Worm (Caenorhabditis elegans) whole organism, mixed stage, embryonic: ENCODE data around the gene ctsa-3.1.
A peak's percentile ranks its signal among the peaks of the same experiment; 100 is the strongest.

Source experiments
- M03D4.4 ChIP-seq: sonication (generic microtip); optimal IDR thresholded peaks from 2 replicates; lab custom pipeline; 2017; ENCODE audit warnings: mild to moderate bottlenecking, missing genetic modification characterization, missing compliant biosample characterization
- bed-3 ChIP-seq: fragments of 200-800 bp; sonication (Bioruptor generic); optimal IDR thresholded peaks from 3 replicates; lab custom pipeline; 2018; ENCODE audit warnings: mild to moderate bottlenecking, missing genetic modification characterization, moderate library complexity, missing compliant biosample characterization
- blmp-1 ChIP-seq: fragments of 150-350 bp; optimal IDR thresholded peaks from 2 replicates; lab custom pipeline; 2014; ENCODE audit warnings: missing biosample characterization, missing genetic modification characterization
- ceh-39 ChIP-seq: fragments of 150-350 bp; optimal IDR thresholded peaks from 2 replicates; lab custom pipeline; 2014; ENCODE audit warnings: missing biosample characterization, missing genetic modification characterization
- ceh-43 ChIP-seq: fragments of 200-800 bp; sonication (Bioruptor generic); optimal IDR thresholded peaks from 2 replicates; lab custom pipeline; 2018; ENCODE audit warnings: mild to moderate bottlenecking, missing genetic modification characterization, moderate library complexity, missing compliant biosample characterization
- ceh-83 ChIP-seq: fragments of 200-800 bp; sonication (Bioruptor generic); optimal IDR thresholded peaks from 2 replicates; lab custom pipeline; 2018; ENCODE audit warnings: mild to moderate bottlenecking, missing genetic modification characterization, missing compliant biosample characterization
- ces-1 ChIP-seq: fragments of 150-350 bp; optimal IDR thresholded peaks from 2 replicates; lab custom pipeline; 2014; ENCODE audit warnings: missing biosample characterization, missing genetic modification reagents, missing genetic modification characterization
- cnd-1 ChIP-seq: fragments of 200-800 bp; sonication (Bioruptor generic); optimal IDR thresholded peaks from 2 replicates; lab custom pipeline; 2018; ENCODE audit warnings: mild to moderate bottlenecking, missing genetic modification characterization, missing compliant biosample characterization
- drap-1 ChIP-seq: fragments of 200-800 bp; sonication (Bioruptor generic); optimal IDR thresholded peaks from 3 replicates; lab custom pipeline; 2018; ENCODE audit warnings: mild to moderate bottlenecking, missing genetic modification characterization, missing compliant biosample characterization
- elt-1 ChIP-seq: sonication (generic microtip); optimal IDR thresholded peaks from 2 replicates; lab custom pipeline; 2017; ENCODE audit warnings: missing genetic modification characterization, mild to moderate bottlenecking, missing compliant biosample characterization, antibody characterized with exemption, moderate library complexity, borderline replicate concordance; ENCODE audit not compliant: insufficient read depth
- elt-3 ChIP-seq: fragments of 150-350 bp; optimal IDR thresholded peaks from 2 replicates; lab custom pipeline; 2014; ENCODE audit warnings: missing biosample characterization, missing genetic modification characterization
- flh-1 ChIP-seq: fragments of 200-800 bp; sonication (Bioruptor generic); optimal IDR thresholded peaks from 2 replicates; lab custom pipeline; 2018; ENCODE audit warnings: mild to moderate bottlenecking, missing genetic modification characterization, moderate library complexity, missing compliant biosample characterization
- ham-2 ChIP-seq: fragments of 200-800 bp; sonication (Bioruptor generic); optimal IDR thresholded peaks from 2 replicates; lab custom pipeline; 2018; ENCODE audit warnings: mild to moderate bottlenecking, missing genetic modification characterization, missing compliant biosample characterization
- hlh-1 ChIP-seq: fragments of 150-350 bp; optimal IDR thresholded peaks from 2 replicates; lab custom pipeline; 2014; ENCODE audit warnings: missing biosample characterization, missing genetic modification reagents, missing genetic modification characterization
- lin-13 ChIP-seq: fragments of 150-350 bp; optimal IDR thresholded peaks from 2 replicates; lab custom pipeline; 2014; ENCODE audit warnings: missing biosample characterization, missing genetic modification characterization
- lin-32 ChIP-seq: fragments of 200-800 bp; sonication (Bioruptor generic); optimal IDR thresholded peaks from 2 replicates; lab custom pipeline; 2018; ENCODE audit warnings: mild to moderate bottlenecking, missing genetic modification characterization, missing compliant biosample characterization
- lsy-2 ChIP-seq: fragments of 150-350 bp; optimal IDR thresholded peaks from 2 replicates; lab custom pipeline; 2014; ENCODE audit warnings: missing biosample characterization, missing genetic modification characterization
- mab-5 ChIP-seq: fragments of 150-350 bp; optimal IDR thresholded peaks from 2 replicates; lab custom pipeline; 2014; ENCODE audit warnings: missing biosample characterization, missing genetic modification characterization
- mep-1 ChIP-seq: fragments of 150-350 bp; optimal IDR thresholded peaks from 2 replicates; lab custom pipeline; 2017; ENCODE audit warnings: missing biosample characterization, missing genetic modification reagents, missing genetic modification characterization, inconsistent platforms
- mls-2 ChIP-seq: sonication (generic microtip); optimal IDR thresholded peaks from 2 replicates; lab custom pipeline; 2016; ENCODE audit warnings: mild to moderate bottlenecking, missing genetic modification characterization, moderate library complexity, missing compliant biosample characterization
- nhr-12 ChIP-seq: fragments of 150-350 bp; optimal IDR thresholded peaks from 2 replicates; lab custom pipeline; 2014; ENCODE audit warnings: missing biosample characterization, missing genetic modification characterization
- nhr-2 ChIP-seq: fragments of 150-350 bp; optimal IDR thresholded peaks from 2 replicates; lab custom pipeline; 2014; ENCODE audit warnings: missing biosample characterization, missing genetic modification characterization
- nhr-237 ChIP-seq: fragments of 150-350 bp; optimal IDR thresholded peaks from 2 replicates; lab custom pipeline; 2014; ENCODE audit warnings: missing biosample characterization, missing genetic modification characterization
- nhr-28 ChIP-seq: fragments of 150-350 bp; optimal IDR thresholded peaks from 2 replicates; lab custom pipeline; 2014; ENCODE audit warnings: missing biosample characterization, missing genetic modification characterization
- nhr-76 ChIP-seq: sonication (generic microtip); optimal IDR thresholded peaks from 2 replicates; lab custom pipeline; 2017; ENCODE audit warnings: missing biosample characterization, missing genetic modification characterization
- pha-4 ChIP-seq: fragments of 150-350 bp; optimal IDR thresholded peaks from 2 replicates; lab custom pipeline; 2018; ENCODE audit warnings: missing biosample characterization, missing genetic modification reagents, missing genetic modification characterization
- sem-2 ChIP-seq: fragments of 200-800 bp; sonication (Bioruptor generic); optimal IDR thresholded peaks from 2 replicates; lab custom pipeline; 2018; ENCODE audit warnings: mild to moderate bottlenecking, missing genetic modification characterization, missing compliant biosample characterization
- snpc-4 ChIP-seq: fragments of 150-350 bp; optimal IDR thresholded peaks from 2 replicates; lab custom pipeline; 2014; ENCODE audit warnings: missing biosample characterization, missing genetic modification characterization
- sptf-1 ChIP-seq: sonication (generic microtip); optimal IDR thresholded peaks from 2 replicates; lab custom pipeline; 2017; ENCODE audit warnings: mild to moderate bottlenecking, missing genetic modification characterization, moderate library complexity, missing compliant biosample characterization
- tbx-8 ChIP-seq: fragments of 200-800 bp; sonication (Bioruptor generic); optimal IDR thresholded peaks from 2 replicates; lab custom pipeline; 2018; ENCODE audit warnings: mild to moderate bottlenecking, missing genetic modification characterization, moderate library complexity, missing compliant biosample characterization
- unc-120 ChIP-seq: sonication (generic microtip); optimal IDR thresholded peaks from 2 replicates; lab custom pipeline; 2017; ENCODE audit warnings: missing genetic modification characterization, missing compliant biosample characterization; ENCODE audit not compliant: poor library complexity, severe bottlenecking
- unc-39 ChIP-seq: fragments of 150-350 bp; optimal IDR thresholded peaks from 2 replicates; lab custom pipeline; 2014; ENCODE audit warnings: missing biosample characterization, missing genetic modification characterization
- unc-62 ChIP-seq: fragments of 150-350 bp; optimal IDR thresholded peaks from 2 replicates; lab custom pipeline; 2014; ENCODE audit warnings: missing biosample characterization, missing genetic modification reagents, missing genetic modification characterization
- zip-8 ChIP-seq: fragments of 150-350 bp; optimal IDR thresholded peaks from 2 replicates; lab custom pipeline; 2014; ENCODE audit warnings: missing biosample characterization, missing genetic modification characterization
- ztf-11 ChIP-seq: fragments of 150-350 bp; optimal IDR thresholded peaks from 2 replicates; lab custom pipeline; 2014; ENCODE audit warnings: missing biosample characterization, missing genetic modification characterization

The ctsa-3.1 gene

ce11 chrII:7200051-7200599 is 32.5 kb upstream of the ctsa-3.1 start, which contains the start of gene pcrg-1:
pcrg-1 (plus strand) TSS chrII:7200549.
- TF ChIP-seq ces-1 (GFP tag; lab: Kevin White, UChicago), result no peak
- peak; percentile 73 for TF ChIP-seq mep-1
- TF ChIP-seq nhr-237 (tag; lab: Kevin White, UChicago), result no peak
- TF ChIP-seq ceh-39 (tag; lab: Kevin White, UChicago), result no peak
- TF ChIP-seq unc-120 (tag; lab: Kevin White, UChicago), result peak; percentile 79
- peak; percentile 84 for TF ChIP-seq sem-2 (GFP tag; lab: Kevin White, UChicago)
- TF ChIP-seq nhr-76 (tag; lab: Kevin White, UChicago), result no peak
- peak; percentile 77 for TF ChIP-seq lin-13 (tag; lab: Kevin White, UChicago)
- peak; percentile 63 for TF ChIP-seq hlh-1 (tag; lab: Kevin White, UChicago)
- peak; percentile 21 for TF ChIP-seq unc-62 (GFP tag; lab: Kevin White, UChicago)
- no peak for TF ChIP-seq nhr-28 (tag; lab: Kevin White, UChicago)
- TF ChIP-seq elt-1 (tag; lab: Kevin White, UChicago), result peak; percentile 1
- TF ChIP-seq drap-1, result peak; percentile 94
- no peak for TF ChIP-seq nhr-2 (tag; lab: Kevin White, UChicago)
- no peak for TF ChIP-seq zip-8 (tag; lab: Kevin White, UChicago)
- TF ChIP-seq flh-1, result peak; percentile 82
- TF ChIP-seq bed-3 (GFP tag; lab: Kevin White, UChicago), result peak; percentile 83
- peak; percentile 59 for TF ChIP-seq pha-4 (tag; lab: Kevin White, UChicago)
- TF ChIP-seq ceh-43, result peak; percentile 84
- TF ChIP-seq elt-3 (tag; lab: Kevin White, UChicago), result peak; percentile 59
- peak; percentile 91 for TF ChIP-seq tbx-8
- TF ChIP-seq blmp-1 (tag; lab: Kevin White, UChicago), result no peak
- peak; percentile 92 for TF ChIP-seq M03D4.4 (tag; lab: Kevin White, UChicago)
- TF ChIP-seq nhr-12 (tag; lab: Kevin White, UChicago), result no peak
- peak; percentile 95 for TF ChIP-seq cnd-1 (tag; lab: Kevin White, UChicago)
- peak; percentile 92 for TF ChIP-seq ceh-83
- peak; percentile 25 for TF ChIP-seq unc-39 (tag; lab: Kevin White, UChicago)
- TF ChIP-seq mls-2 (tag; lab: Kevin White, UChicago), result peak; percentile 97
- no peak for TF ChIP-seq mab-5 (tag; lab: Kevin White, UChicago)
- TF ChIP-seq ham-2 (GFP tag; lab: Kevin White, UChicago), result peak; percentile 93
- peak; percentile 96 for TF ChIP-seq sptf-1 (tag; lab: Kevin White, UChicago)
- TF ChIP-seq ztf-11 (tag; lab: Kevin White, UChicago), result no peak
- TF ChIP-seq lin-32 (GFP tag; lab: Kevin White, UChicago), result peak; percentile 86
- TF ChIP-seq lsy-2, result peak; percentile 27
- TF ChIP-seq snpc-4, result no peak
- TF ChIP-seq, all 35 proteins: peak for 23

DNA sequence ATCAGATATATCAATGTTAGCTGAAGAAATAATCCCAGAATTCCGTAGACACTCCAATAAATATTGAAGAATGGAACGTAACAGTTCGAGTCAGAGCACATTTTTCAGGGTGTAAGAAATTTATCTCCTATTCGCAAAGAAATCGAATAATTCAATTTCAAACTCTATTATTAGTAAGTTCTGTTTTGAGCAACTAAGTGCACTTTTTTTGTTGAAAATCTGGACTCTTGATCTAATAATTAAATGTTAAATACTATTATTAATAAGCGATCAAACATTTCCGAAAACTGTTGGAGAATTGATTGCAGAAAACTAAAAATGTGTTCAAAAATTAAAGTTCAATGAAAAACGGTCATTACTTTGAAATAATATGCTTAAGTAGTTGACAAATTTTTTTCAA is 29.5 kb upstream of the ctsa-3.1 start, which contains the start of gene srd-56:
TSS of gene srd-56 (minus strand) at position 101 of the 400 bp plus-strand sequence.
- TF ChIP-seq tbx-8, result no peak
- no peak for TF ChIP-seq drap-1
- TF ChIP-seq elt-1 (tag; lab: Kevin White, UChicago), result no peak
- TF ChIP-seq zip-8 (tag; lab: Kevin White, UChicago), result no peak
- no peak for TF ChIP-seq unc-120 (tag; lab: Kevin White, UChicago)
- no peak for TF ChIP-seq hlh-1 (tag; lab: Kevin White, UChicago)
- no peak for TF ChIP-seq lin-13 (tag; lab: Kevin White, UChicago)
- no peak for TF ChIP-seq elt-3 (tag; lab: Kevin White, UChicago)

- TF ChIP-seq ceh-83 (no peak), ceh-39 (tag; lab: Kevin White, UChicago) (no peak), lin-13 (tag; lab: Kevin White, UChicago) (no peak), nhr-28 (tag; lab: Kevin White, UChicago) (no peak)
- TF ChIP-seq, all 35 proteins: peak for 0
These were observed 27.7 kb upstream of the ctsa-3.1 start, which contains the start of gene srd-58 for ce11 chrII:7204951-7205350. srd-58 (minus strand) TSS chrII:7205051.
